Fruit fly (Drosophila melanogaster) whole organism, embryonic: Measurements from ENCODE around the gene CG2641.

Experiments
- Abd-B ChIP-seq: fragments of 200-800 bp; sonication (Bioruptor generic); optimal IDR thresholded peaks from 2 replicates; lab custom pipeline; 2018; ENCODE audit warnings: missing biosample characterization, mild to moderate bottlenecking, missing genetic modification characterization, moderate library complexity
- Aef1 ChIP-seq: fragments of 200-800 bp; sonication (Bioruptor generic); IDR thresholded peaks from 3 replicates; pipeline ENCODE4 v1.3.6; 2022; ENCODE audit warnings: missing biosample characterization, missing genetic modification characterization
- Asciz ChIP-seq: fragments of 200-800 bp; sonication (Bioruptor generic); optimal IDR thresholded peaks from 2 replicates; lab custom pipeline; 2017; ENCODE audit warnings: missing biosample characterization, mild to moderate bottlenecking, missing genetic modification characterization, missing genetic modification reagents
- B-H1 ChIP-seq: fragments of 200-800 bp; sonication (Bioruptor generic); IDR thresholded peaks from 3 replicates; pipeline ENCODE4 v1.3.6; 2022; ENCODE audit warnings: missing biosample characterization, missing genetic modification characterization
- CG10543 ChIP-seq: fragments of 200-800 bp; sonication (Bioruptor generic); optimal IDR thresholded peaks from 3 replicates; lab custom pipeline; 2017; ENCODE audit warnings: missing biosample characterization, mild to moderate bottlenecking, missing genetic modification characterization, moderate library complexity
- CG11085 ChIP-seq: fragments of 200-800 bp; sonication (Bioruptor generic); IDR thresholded peaks from 2 replicates; pipeline ENCODE4 v1.3.6; 2022; ENCODE audit warnings: missing biosample characterization, missing genetic modification characterization
- CG11504 ChIP-seq: fragments of 200-800 bp; sonication (Bioruptor generic); optimal IDR thresholded peaks from 3 replicates; lab custom pipeline; 2019; ENCODE audit warnings: missing biosample characterization, mild to moderate bottlenecking, missing genetic modification characterization, moderate library complexity
- CG12744 ChIP-seq: fragments of 200-800 bp; sonication (Bioruptor generic); optimal IDR thresholded peaks from 2 replicates; lab custom pipeline; 2016; ENCODE audit warnings: missing biosample characterization, missing genetic modification characterization
- CG13287 ChIP-seq: fragments of 200-800 bp; sonication (Bioruptor generic); IDR thresholded peaks from 2 replicates; pipeline ENCODE4 v1.3.6; 2022; ENCODE audit warnings: missing biosample characterization, missing genetic modification characterization; ENCODE audit not compliant: partially characterized antibody
- CG14441 ChIP-seq: fragments of 200-800 bp; sonication (Bioruptor generic); IDR thresholded peaks from 2 replicates; pipeline ENCODE4 v1.3.6; 2022; ENCODE audit warnings: missing biosample characterization, missing genetic modification characterization
- CG1602 ChIP-seq: fragments of 200-800 bp; sonication (Bioruptor generic); optimal IDR thresholded peaks from 3 replicates; lab custom pipeline; 2016; ENCODE audit warnings: missing biosample characterization, missing genetic modification characterization
- CG1647 ChIP-seq: fragments of 200-800 bp; sonication (Bioruptor generic); optimal IDR thresholded peaks from 3 replicates; lab custom pipeline; 2016; ENCODE audit warnings: missing biosample characterization, missing genetic modification characterization
- CG16779 ChIP-seq: fragments of 200-800 bp; sonication (Bioruptor generic); IDR thresholded peaks from 2 replicates; pipeline ENCODE4 v1.3.6; 2022; ENCODE audit warnings: missing biosample characterization, missing genetic modification characterization
- CG17612 ChIP-seq: fragments of 200-800 bp; sonication (Bioruptor generic); IDR thresholded peaks from 2 replicates; pipeline ENCODE4 v1.3.6; 2022; ENCODE audit warnings: missing biosample characterization, missing genetic modification characterization
- CG6683 ChIP-seq: fragments of 200-800 bp; sonication (Bioruptor generic); optimal IDR thresholded peaks from 2 replicates; lab custom pipeline; 2017; ENCODE audit warnings: missing biosample characterization, mild to moderate bottlenecking, missing genetic modification characterization, missing genetic modification reagents
- CG7357 ChIP-seq: fragments of 200-800 bp; sonication (Bioruptor generic); IDR thresholded peaks from 3 replicates; pipeline ENCODE4 v1.3.6; 2022; ENCODE audit warnings: missing biosample characterization, missing genetic modification characterization
- CG7556 ChIP-seq: fragments of 200-800 bp; sonication (Bioruptor generic); optimal IDR thresholded peaks from 2 replicates; lab custom pipeline; 2017; ENCODE audit warnings: missing biosample characterization, mild to moderate bottlenecking, missing genetic modification characterization
- CG7963 ChIP-seq: fragments of 200-800 bp; sonication (Bioruptor generic); IDR thresholded peaks from 3 replicates; pipeline ENCODE4 v1.3.6; 2022; ENCODE audit warnings: missing biosample characterization, missing genetic modification characterization; ENCODE audit not compliant: partially characterized antibody
- CG8388 ChIP-seq: fragments of 200-800 bp; sonication (Bioruptor generic); optimal IDR thresholded peaks from 2 replicates; lab custom pipeline; 2019; ENCODE audit warnings: missing biosample characterization, mild to moderate bottlenecking, missing genetic modification characterization, moderate library complexity
- CG8944 ChIP-seq: fragments of 200-800 bp; sonication (Bioruptor generic); optimal IDR thresholded peaks from 3 replicates; lab custom pipeline; 2016; ENCODE audit warnings: missing biosample characterization, missing genetic modification characterization
- CG9797 ChIP-seq: fragments of 200-800 bp; sonication (Bioruptor generic); optimal IDR thresholded peaks from 3 replicates; lab custom pipeline; 2018; ENCODE audit warnings: missing biosample characterization, mild to moderate bottlenecking, missing genetic modification characterization
- CHES-1-like ChIP-seq: fragments of 200-800 bp; sonication (Bioruptor generic); optimal IDR thresholded peaks from 2 replicates; lab custom pipeline; 2016; ENCODE audit warnings: missing biosample characterization, missing genetic modification characterization
- D19A ChIP-seq: fragments of 200-800 bp; optimal IDR thresholded peaks from 3 replicates; lab custom pipeline; 2019; ENCODE audit warnings: missing biosample characterization, mild to moderate bottlenecking, missing genetic modification characterization, moderate library complexity
- Eip74EF ChIP-seq, 2 experiments: fragments of 200-800 bp in 1 of 2; fragments of >200 bp in 1 of 2; sonication (Bioruptor generic) in 1 of 2; optimal IDR thresholded peaks; 2 replicates each; lab custom pipeline; 2017 to 2019; ENCODE audit warnings: missing biosample characterization in 2 of 2, missing genetic modification characterization in 2 of 2, mild to moderate bottlenecking in 1 of 2, moderate library complexity in 1 of 2
- HmgZ ChIP-seq: fragments of 200-800 bp; sonication (Bioruptor generic); optimal IDR thresholded peaks from 2 replicates; lab custom pipeline; 2018; ENCODE audit warnings: missing biosample characterization, mild to moderate bottlenecking, missing genetic modification characterization
- MBD-R2 ChIP-seq: fragments of 200-800 bp; sonication (Bioruptor generic); IDR thresholded peaks from 2 replicates; pipeline ENCODE4 v1.3.6; 2022; ENCODE audit warnings: missing biosample characterization, missing genetic modification characterization
- NFAT ChIP-seq: fragments of 200-800 bp; sonication (Bioruptor generic); IDR thresholded peaks from 2 replicates; pipeline ENCODE4 v1.3.6; 2022; ENCODE audit warnings: missing biosample characterization, missing genetic modification characterization
- Optix ChIP-seq: fragments of 200-800 bp; sonication (Bioruptor generic); IDR thresholded peaks from 3 replicates; pipeline ENCODE4 v1.3.6; 2022; ENCODE audit warnings: missing biosample characterization, missing genetic modification characterization
- Rx ChIP-seq: fragments of 200-800 bp; sonication (Bioruptor generic); IDR thresholded peaks from 2 replicates; pipeline ENCODE4 v1.3.6; 2022; ENCODE audit warnings: missing biosample characterization, missing genetic modification characterization
- YL-1 ChIP-seq: fragments of 200-800 bp; sonication (Bioruptor generic); optimal IDR thresholded peaks from 3 replicates; lab custom pipeline; 2017; ENCODE audit warnings: missing biosample characterization, mild to moderate bottlenecking, missing genetic modification characterization
- abd-A ChIP-seq: fragments of 200-800 bp; sonication (Bioruptor generic); optimal IDR thresholded peaks from 3 replicates; lab custom pipeline; 2019; ENCODE audit warnings: missing biosample characterization, mild to moderate bottlenecking, missing genetic modification characterization, moderate library complexity
- al ChIP-seq: fragments of 200-800 bp; sonication (Bioruptor generic); IDR thresholded peaks from 2 replicates; pipeline ENCODE4 v1.3.6; 2022; ENCODE audit warnings: missing biosample characterization, missing genetic modification characterization
- disco-r ChIP-seq: fragments of 200-800 bp; sonication (Bioruptor generic); optimal IDR thresholded peaks from 2 replicates; lab custom pipeline; 2016; ENCODE audit warnings: missing biosample characterization, missing genetic modification characterization
- exex ChIP-seq: fragments of 200-800 bp; sonication (Bioruptor generic); optimal IDR thresholded peaks from 4 replicates; lab custom pipeline; 2018; ENCODE audit warnings: missing biosample characterization, mild to moderate bottlenecking, missing genetic modification characterization, moderate library complexity
- hbn ChIP-seq: fragments of 200-800 bp; sonication (Bioruptor generic); IDR thresholded peaks from 2 replicates; pipeline ENCODE4 v1.3.6; 2022; ENCODE audit warnings: missing biosample characterization, missing genetic modification characterization; ENCODE audit not compliant: partially characterized antibody
- lab ChIP-seq: fragments of 200-800 bp; sonication (Bioruptor generic); optimal IDR thresholded peaks from 3 replicates; lab custom pipeline; 2017; ENCODE audit warnings: missing biosample characterization, missing genetic modification characterization, mild to moderate bottlenecking, moderate library complexity, missing genetic modification reagents
- pan ChIP-seq, 4 experiments: fragments of >200 bp in 3 of 4; fragments of 200-800 bp in 1 of 4; sonication (Bioruptor generic) in 1 of 4; optimal IDR thresholded peaks in 3 of 4; IDR thresholded peaks in 1 of 4; 2 replicates each; pipeline versions ENCODE4 v1.3.6 to Lab custom; 2017 to 2022; ENCODE audit warnings: missing biosample characterization in 2 of 4, missing genetic modification characterization in 2 of 4, mixed read lengths in 1 of 4
- slp2 ChIP-seq: fragments of 200-800 bp; sonication (Bioruptor generic); optimal IDR thresholded peaks from 2 replicates; lab custom pipeline; 2016; ENCODE audit warnings: missing biosample characterization, missing genetic modification characterization
- sna ChIP-seq: fragments of 200-800 bp; sonication (Bioruptor generic); IDR thresholded peaks from 2 replicates; pipeline ENCODE4 v1.3.6; 2022; ENCODE audit warnings: missing biosample characterization, missing genetic modification characterization; ENCODE audit not compliant: partially characterized antibody
- stwl ChIP-seq: fragments of 200-800 bp; sonication (Bioruptor generic); optimal IDR thresholded peaks from 3 replicates; lab custom pipeline; 2018; ENCODE audit warnings: missing biosample characterization, mild to moderate bottlenecking, missing genetic modification characterization, moderate library complexity
- zen2 ChIP-seq: fragments of 200-800 bp; sonication (Bioruptor generic); IDR thresholded peaks from 3 replicates; pipeline ENCODE4 v1.3.6; 2022; ENCODE audit warnings: missing biosample characterization, missing genetic modification characterization; ENCODE audit not compliant: partially characterized antibody

CG2641 gene

DNA sequence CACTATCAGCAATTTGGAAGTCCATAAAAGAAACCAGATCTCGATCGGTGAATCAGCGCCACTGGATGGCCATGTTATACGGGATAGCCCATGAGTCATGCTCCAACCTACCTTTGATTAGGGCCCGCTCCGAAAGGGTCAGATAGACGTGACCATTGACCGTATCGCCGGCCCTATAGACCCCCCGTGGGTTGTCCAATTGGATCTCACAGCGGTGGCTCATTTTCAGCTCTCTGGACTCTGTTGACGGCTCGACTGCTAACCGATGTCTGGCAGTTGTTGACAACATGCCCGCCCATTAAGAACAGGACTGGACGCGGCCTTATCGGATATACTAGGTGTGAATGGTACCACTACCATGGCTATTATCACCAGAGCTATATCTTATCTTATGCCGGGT lies 4.7 kb downstream of the CG2641 start, which contains the start of gene CG18744 (continued):
- TF ChIP-seq MBD-R2 (GFP tag; lab: Robert Waterston, UW) (no peak), stwl (tag; lab: Kevin White, UChicago) (no peak), YL-1 (GFP tag; lab: Kevin White, UChicago) (no peak), CG1647 (GFP tag; lab: Kevin White, UChicago) (no peak), CG7963 (no peak), exex (tag; lab: Kevin White, UChicago) (peak; percentile 70), CG8388 (GFP tag; lab: Kevin White, UChicago) (no peak), zen2 (GFP tag; lab: Robert Waterston, UW) (no peak), CG7556 (no peak), Asciz (GFP tag; lab: Kevin White, UChicago) (no peak), pan (optimal IDR thresholded peaks at IDR 0.05; lab: Kevin White, UChicago) (no peak), pan (GFP tag; optimal IDR thresholded peaks at IDR 0.05 in 1 of 2, IDR thresholded peaks at IDR 0.05 in 1 of 2) (no peak), CG7357 (GFP tag; lab: Robert Waterston, UW) (no peak), CG6683 (GFP tag; lab: Kevin White, UChicago) (no peak), HmgZ (tag; lab: Kevin White, UChicago) (peak; percentile 44), D19A (tag; lab: Kevin White, UChicago) (no peak), CG12744 (GFP tag; lab: Kevin White, UChicago) (no peak), CHES-1-like (GFP tag; lab: Kevin White, UChicago) (no peak), Abd-B (no peak), CG16779 (no peak), hbn (GFP tag; lab: Robert Waterston, UW) (no peak), CG17612 (GFP tag; lab: Robert Waterston, UW) (no peak), NFAT (GFP tag; lab: Robert Waterston, UW) (0 out of 2 replicates have a peak, but pooled peaks have one; percentile 25)

DNA sequence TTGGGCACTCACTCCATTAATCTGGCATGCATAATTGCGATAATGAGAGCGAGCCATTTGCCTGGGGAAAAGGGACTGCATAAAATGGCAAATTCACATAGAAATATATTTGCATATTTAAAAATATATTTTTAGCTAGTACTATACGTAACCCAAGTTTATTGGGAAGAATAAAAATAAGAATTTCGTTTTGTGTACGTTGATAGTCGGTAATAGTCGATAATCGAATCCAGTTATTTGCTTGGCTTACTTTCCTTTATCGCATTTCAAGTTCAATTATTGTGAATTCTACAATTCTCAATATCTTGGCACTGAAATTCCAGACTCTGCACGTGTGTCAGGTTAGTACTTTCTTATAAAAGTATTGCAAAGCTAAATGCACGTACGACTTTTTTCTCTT lies 8.8 kb downstream of the CG2641 start, which contains the start of gene CG3014:
CG3014 (minus strand) TSS at position 101 of the 400 bp plus-strand sequence.
- TF ChIP-seq sna (GFP tag; lab: Robert Waterston, UW) (no peak), lab (GFP tag; lab: Kevin White, UChicago) (no peak), CG14441 (no peak), abd-A (tag; lab: Kevin White, UChicago) (no peak), Optix (GFP tag; lab: Robert Waterston, UW) (no peak), CG10543 (GFP tag; lab: Kevin White, UChicago) (no peak)

DNA sequence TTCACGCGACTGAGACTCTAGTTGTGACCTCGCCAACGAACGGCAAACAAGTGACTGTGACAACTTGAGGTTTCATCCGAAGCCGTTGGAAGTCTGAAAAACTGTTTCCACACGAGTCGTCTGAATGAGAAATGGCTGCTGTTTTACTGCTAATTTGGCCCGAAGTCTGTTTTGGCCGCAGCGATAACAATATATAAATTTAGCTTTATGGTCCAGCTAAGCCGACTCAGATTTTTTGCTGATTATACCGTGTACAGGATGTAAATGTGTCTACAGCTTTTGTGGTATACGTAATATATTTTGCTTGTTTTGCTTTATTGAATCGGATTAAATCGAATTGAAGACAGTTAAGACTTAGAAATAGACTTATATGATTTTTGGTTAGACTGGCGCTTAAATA lies 10.5 kb downstream of the CG2641 start, which contains the start of gene CG18268:
CG18268 (minus strand) TSS at position 101 of the 400 bp plus-strand sequence.
- TF ChIP-seq disco-r (GFP tag; lab: Kevin White, UChicago) (no peak), Eip74EF (GFP tag; optimal IDR thresholded peaks at IDR 0.05; lab: Kevin White, UChicago) (no peak), CG8944 (GFP tag; lab: Kevin White, UChicago) (no peak), CG1602 (no peak), Aef1 (GFP tag; lab: Robert Waterston, UW) (no peak), CG11085 (GFP tag; lab: Robert Waterston, UW) (no peak), slp2 (GFP tag; lab: Kevin White, UChicago) (no peak), CG13287 (no peak), CG9797 (GFP tag; lab: Kevin White, UChicago) (no peak), B-H1 (GFP tag; lab: Robert Waterston, UW) (no peak), Rx (no peak), CG11504 (tag; lab: Kevin White, UChicago) (no peak), al (GFP tag; lab: Robert Waterston, UW) (no peak)
